Worm (Caenorhabditis elegans) whole organism, midembryonic: ENCODE results near the gene C55C3.7.

ENCODE experiments used
- T22C8.4 ChIP-seq: fragments of 200-800 bp; sonication (Bioruptor generic); IDR thresholded peaks from 2 replicates; pipeline ENCODE4 v1.3.6; 2022; ENCODE audit warnings: missing genetic modification characterization, missing compliant biosample characterization
- cog-1 ChIP-seq: sonication (generic microtip); optimal IDR thresholded peaks from 2 replicates; lab custom pipeline; 2016; ENCODE audit warnings: missing genetic modification characterization, missing compliant biosample characterization
- flt-1 ChIP-seq: fragments of 200-800 bp; sonication (Bioruptor generic); IDR thresholded peaks from 2 replicates; pipeline ENCODE4 v1.3.6; 2022; ENCODE audit warnings: missing genetic modification characterization, missing compliant biosample characterization
- klf-2 ChIP-seq: fragments of 200-800 bp; sonication (Bioruptor generic); conservative IDR thresholded peaks from 2 replicates; pipeline ENCODE4 v1.3.6; 2022; ENCODE audit warnings: missing genetic modification reagents, missing genetic modification characterization, missing compliant biosample characterization
- med-1 ChIP-seq: sonication (generic microtip); optimal IDR thresholded peaks from 2 replicates; lab custom pipeline; 2017; ENCODE audit warnings: missing genetic modification characterization, mild to moderate bottlenecking, missing compliant biosample characterization, antibody characterized with exemption, missing genetic modification reagents; ENCODE audit not compliant: insufficient read depth
- tab-1 ChIP-seq: fragments of 200-800 bp; sonication (Bioruptor generic); IDR thresholded peaks from 2 replicates; pipeline ENCODE4 v1.3.6; 2022; ENCODE audit warnings: missing genetic modification characterization, missing compliant biosample characterization
- ztf-23 ChIP-seq: fragments of 200-800 bp; sonication (Bioruptor generic); IDR thresholded peaks from 2 replicates; pipeline ENCODE4 v1.3.6; 2022; ENCODE audit warnings: missing genetic modification reagents, missing genetic modification characterization, missing compliant biosample characterization
- ztf-29 ChIP-seq: fragments of 200-800 bp; sonication (Bioruptor generic); IDR thresholded peaks from 2 replicates; pipeline ENCODE4 v1.3.6; 2022; ENCODE audit warnings: missing genetic modification reagents, missing genetic modification characterization, missing compliant biosample characterization

DNA sequence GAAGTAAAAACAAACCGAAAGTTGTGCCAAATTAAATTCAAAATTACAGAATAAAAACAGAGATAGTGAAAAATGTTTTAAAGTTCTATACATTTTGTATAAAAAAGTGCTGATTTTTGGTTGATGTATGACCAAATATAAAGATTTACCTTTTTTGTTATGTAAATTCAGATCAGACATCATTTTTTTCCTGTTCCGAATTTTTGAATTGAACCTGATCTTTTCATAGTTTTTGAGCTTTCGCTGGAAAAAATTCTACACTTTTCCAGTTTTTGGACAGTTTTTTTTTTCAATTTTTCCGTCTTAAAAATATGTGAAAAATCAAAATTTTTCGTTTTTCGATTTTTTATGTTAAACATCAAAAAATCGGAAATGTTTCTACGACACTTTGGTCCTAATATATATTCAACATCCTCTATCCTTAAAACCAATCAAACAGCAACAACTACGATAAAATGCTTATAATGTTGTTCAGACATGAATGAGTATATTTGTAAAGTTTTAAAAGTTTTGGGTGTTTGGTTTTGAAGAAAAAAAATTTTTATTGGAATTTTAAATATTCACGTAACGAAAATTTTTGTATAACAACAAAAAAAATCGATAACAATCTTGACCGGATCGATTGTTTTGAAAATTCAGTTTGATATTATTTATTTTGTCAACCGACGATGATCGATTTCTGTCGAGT, at the start of gene C55C3.7, which contains the start of gene C55C3.6:
- TF ChIP-seq tab-1 (no peak), flt-1 (GFP tag; lab: Robert Waterston, UW) (no peak), ztf-29 (GFP tag; lab: Robert Waterston, UW) (no peak), T22C8.4 (GFP tag; lab: Robert Waterston, UW) (no peak), med-1 (GFP tag; lab: Kevin White, UChicago) (no peak), klf-2 (GFP tag; lab: Robert Waterston, UW) (no peak), cog-1 (tag; lab: Kevin White, UChicago) (no peak), ztf-23 (GFP tag; lab: Robert Waterston, UW) (no peak)
